Worm (Caenorhabditis elegans) whole organism, early embryonic: ENCODE results near the gene srt-70.

Experiments used
- aly-1 ChIP-seq: sonication (generic microtip); optimal IDR thresholded peaks from 2 replicates; lab custom pipeline; 2016; ENCODE audit warnings: missing genetic modification characterization, missing compliant biosample characterization
- ama-1 ChIP-seq: fragments of 150-350 bp; optimal IDR thresholded peaks from 2 replicates; lab custom pipeline; 2014
- ceh-36 ChIP-seq: sonication (generic microtip); optimal IDR thresholded peaks from 2 replicates; lab custom pipeline; 2016; ENCODE audit warnings: missing genetic modification characterization, inconsistent platforms, missing compliant biosample characterization
- ets-7 ChIP-seq: sonication (generic microtip); optimal IDR thresholded peaks from 2 replicates; lab custom pipeline; 2016; ENCODE audit warnings: missing genotype, missing genetic modification characterization, missing compliant biosample characterization
- flt-1 ChIP-seq: fragments of 200-800 bp; sonication (Bioruptor generic); IDR thresholded peaks from 2 replicates; pipeline ENCODE4 v1.3.6; 2022; ENCODE audit warnings: missing genetic modification characterization, missing compliant biosample characterization
- hmg-4 ChIP-seq: fragments of 200-800 bp; sonication (Bioruptor generic); optimal IDR thresholded peaks from 2 replicates; lab custom pipeline; 2018; ENCODE audit warnings: mild to moderate bottlenecking, missing genetic modification characterization, missing compliant biosample characterization
- hnd-1 ChIP-seq: sonication (generic microtip); optimal IDR thresholded peaks from 2 replicates; lab custom pipeline; 2016; ENCODE audit warnings: missing genetic modification characterization, missing compliant biosample characterization
- scrt-1 ChIP-seq: fragments of 200-800 bp; sonication (Bioruptor generic); IDR thresholded peaks from 2 replicates; pipeline ENCODE4 v1.3.6; 2022; ENCODE audit warnings: missing genetic modification characterization, missing compliant biosample characterization
- tbx-11 ChIP-seq: fragments of 200-800 bp; sonication (Bioruptor generic); IDR thresholded peaks from 2 replicates; pipeline ENCODE4 v1.3.6; 2022; ENCODE audit warnings: missing genetic modification characterization, missing compliant biosample characterization
- tbx-37 ChIP-seq: fragments of 200-800 bp; sonication (Bioruptor generic); conservative IDR thresholded peaks from 2 replicates; pipeline ENCODE4 v1.3.6; 2022; ENCODE audit warnings: missing genetic modification reagents, missing genetic modification characterization, missing compliant biosample characterization

- TF ChIP-seq ama-1 (no peak), flt-1 (GFP tag; lab: Robert Waterston, UW) (no peak), tbx-37 (no peak), scrt-1 (GFP tag; lab: Robert Waterston, UW) (no peak), hnd-1 (tag; lab: Kevin White, UChicago) (no peak), tbx-11 (GFP tag; lab: Robert Waterston, UW) (no peak), aly-1 (tag; lab: Kevin White, UChicago) (no peak), ets-7 (no peak), hmg-4 (no peak), ceh-36 (tag; lab: Kevin White, UChicago) (no peak)
Measured at ce11 chrV:5273241-5273640, 13.9 kb upstream of the srt-70 start.
